Fruit fly (Drosophila melanogaster): ENCODE results near the gene ND-B16.6.

The ND-B16.6 gene

DNA sequence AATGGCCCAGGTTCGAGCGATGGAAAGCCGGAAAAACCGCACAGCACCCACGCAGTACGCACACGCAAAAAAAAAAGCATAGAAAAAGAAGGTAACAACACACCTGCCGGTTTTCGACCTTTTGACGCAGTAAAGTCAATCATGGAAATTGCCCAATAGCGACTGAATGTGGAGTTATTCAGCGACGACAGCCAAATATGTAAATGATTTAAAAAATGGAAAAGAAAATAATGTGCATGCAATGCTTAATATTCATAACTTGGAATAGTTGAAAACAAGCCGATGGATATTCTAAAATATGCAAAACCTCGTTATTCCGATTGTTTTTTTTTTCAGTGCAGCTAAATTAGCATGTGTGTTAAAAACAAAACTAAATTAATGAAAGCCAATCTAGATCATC is 47.0 kb downstream of the ND-B16.6 start:
- no peak for TF ChIP-seq Dif (GFP tag; optimal IDR thresholded peaks at IDR 0.05; ENCODE audit: partially characterized antibody)
- TF ChIP-seq Dfd (GFP tag; optimal IDR thresholded peaks at IDR 0.05), result no peak
- no peak for TF ChIP-seq Mio (GFP tag; optimal IDR thresholded peaks at IDR 0.05)
- no peak for TF ChIP-seq brk (GFP tag; optimal IDR thresholded peaks at IDR 0.05)
- no peak for TF ChIP-seq ey (GFP tag; optimal IDR thresholded peaks at IDR 0.05)
- TF ChIP-seq dl (GFP tag; optimal IDR thresholded peaks at IDR 0.05; ENCODE audit: insufficient read depth in 1 of 2, partially characterized antibody in 2 of 2), result no peak
- TF ChIP-seq jim (GFP tag; optimal IDR thresholded peaks at IDR 0.05), result no peak
- no peak for TF ChIP-seq CrebA (GFP tag; optimal IDR thresholded peaks at IDR 0.05; ENCODE audit: borderline replicate concordance)
- no peak for TF ChIP-seq Myc (optimal IDR thresholded peaks at IDR 0.05)
- no peak for TF ChIP-seq OdsH (GFP tag; optimal IDR thresholded peaks at IDR 0.05)
- no peak for TF ChIP-seq CG32264 (GFP tag; optimal IDR thresholded peaks at IDR 0.05)
- TF ChIP-seq usp (GFP tag; optimal IDR thresholded peaks at IDR 0.05), result no peak
- TF ChIP-seq GATAd (GFP tag; optimal IDR thresholded peaks at IDR 0.05), result no peak
- no peak for TF ChIP-seq Hr83 (GFP tag; optimal IDR thresholded peaks at IDR 0.05; ENCODE audit: poor library complexity, severe bottlenecking)
- no peak for TF ChIP-seq Rel (GFP tag; optimal IDR thresholded peaks at IDR 0.05)
- TF ChIP-seq Rel (tag; optimal IDR thresholded peaks at IDR 0.05), result no peak
- no peak for TF ChIP-seq pan (optimal IDR thresholded peaks at IDR 0.05)
- TF ChIP-seq Vsx2 (GFP tag; optimal IDR thresholded peaks at IDR 0.05; ENCODE audit: partially characterized antibody), result no peak
- TF ChIP-seq Sp1 (GFP tag; optimal IDR thresholded peaks at IDR 0.05), result no peak
- no peak for TF ChIP-seq Hr78 (GFP tag; optimal IDR thresholded peaks at IDR 0.05)
- no peak for TF ChIP-seq Hnf4 (GFP tag; optimal IDR thresholded peaks at IDR 0.05)

DNA sequence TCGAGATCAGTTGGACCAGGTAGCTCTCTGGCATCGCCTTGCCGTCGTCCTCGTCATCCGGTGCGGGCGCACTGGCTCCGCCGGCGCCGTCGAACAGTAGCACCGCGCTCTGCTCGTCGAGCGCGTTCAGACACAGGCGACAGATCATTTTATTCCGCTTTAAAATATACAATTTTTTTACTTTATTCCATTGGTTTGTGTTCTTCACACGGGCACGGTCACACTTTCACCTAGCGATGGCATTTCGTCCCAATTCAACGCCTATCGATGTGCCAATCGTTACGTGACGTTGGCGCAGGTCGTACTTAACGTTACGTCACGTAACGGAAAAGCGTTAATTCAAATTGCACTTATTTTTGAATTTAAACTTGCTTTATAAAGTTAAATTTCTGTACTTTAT is 49.1 kb downstream of the ND-B16.6 start, which contains the start of gene CG12219:
TSS of gene CG12219 (minus strand) at position 234 of the 400 bp plus-strand sequence.
- TF ChIP-seq Rel (GFP tag; optimal IDR thresholded peaks at IDR 0.05), result no peak
- TF ChIP-seq Rel (tag; optimal IDR thresholded peaks at IDR 0.05), result peak; percentile 71
- no peak for TF ChIP-seq Abd-B (GFP tag; optimal IDR thresholded peaks at IDR 0.05)

Measured in whole organism, wandering third instar larva.